Worm (Caenorhabditis elegans) whole organism, L3 larva: Measurements from ENCODE around the gene rsp-2.

Source experiments
- ceh-9 ChIP-seq: sonication (generic microtip); optimal IDR thresholded peaks from 2 replicates; lab custom pipeline; 2018; ENCODE audit warnings: missing biosample characterization, missing genetic modification characterization
- egl-27 ChIP-seq: sonication (generic microtip); optimal IDR thresholded peaks from 4 replicates; lab custom pipeline; 2017; ENCODE audit warnings: missing biosample characterization, missing genetic modification reagents, missing genetic modification characterization
- fkh-10 ChIP-seq: sonication (generic microtip); optimal IDR thresholded peaks from 2 replicates; lab custom pipeline; 2017; ENCODE audit warnings: missing biosample characterization, missing genetic modification reagents, missing genetic modification characterization
- fos-1 ChIP-seq: fragments of 150-350 bp; optimal IDR thresholded peaks from 2 replicates; lab custom pipeline; 2014; ENCODE audit warnings: missing biosample characterization, missing genetic modification characterization
- nhr-237 ChIP-seq: fragments of 150-350 bp; optimal IDR thresholded peaks from 2 replicates; lab custom pipeline; 2014; ENCODE audit warnings: missing biosample characterization, missing genetic modification characterization

DNA sequence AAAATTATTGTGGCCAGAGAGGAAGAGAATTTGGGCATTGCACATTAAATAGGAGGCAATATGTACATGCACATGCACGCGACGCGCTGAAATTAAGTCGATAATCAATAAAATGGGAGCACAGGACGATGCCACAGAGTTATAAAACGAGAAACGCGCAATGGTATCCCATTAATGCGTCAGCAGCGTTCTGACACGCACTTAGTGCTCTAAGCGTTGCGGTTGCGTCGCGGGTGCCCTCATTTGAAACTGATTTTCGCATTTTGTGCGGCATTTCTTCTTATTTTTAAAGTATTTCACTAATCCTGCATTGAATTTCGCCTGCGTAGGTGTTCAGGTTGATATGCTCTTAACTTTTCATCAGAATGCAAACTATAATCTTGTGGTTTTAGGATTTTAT, 270 bp upstream of the rsp-2 start, which contains the start of gene rsp-1:
- no peak for TF ChIP-seq ceh-9 (tag; lab: Kevin White, UChicago)
- no peak for TF ChIP-seq fkh-10 (GFP tag; lab: Kevin White, UChicago)
- TF ChIP-seq egl-27: no peak
- TF ChIP-seq fos-1 (tag; lab: Kevin White, UChicago): no peak
- TF ChIP-seq nhr-237: no peak
